Worm (Caenorhabditis elegans) whole organism, mixed stage, embryonic: ENCODE results near the gene rop-1.

Experiments
- M03D4.4 ChIP-seq: sonication (generic microtip); optimal IDR thresholded peaks from 2 replicates; lab custom pipeline; 2017; ENCODE audit warnings: mild to moderate bottlenecking, missing genetic modification characterization, missing compliant biosample characterization
- bed-3 ChIP-seq: fragments of 200-800 bp; sonication (Bioruptor generic); optimal IDR thresholded peaks from 3 replicates; lab custom pipeline; 2018; ENCODE audit warnings: mild to moderate bottlenecking, missing genetic modification characterization, moderate library complexity, missing compliant biosample characterization
- blmp-1 ChIP-seq: fragments of 150-350 bp; optimal IDR thresholded peaks from 2 replicates; lab custom pipeline; 2014; ENCODE audit warnings: missing biosample characterization, missing genetic modification characterization
- ceh-39 ChIP-seq: fragments of 150-350 bp; optimal IDR thresholded peaks from 2 replicates; lab custom pipeline; 2014; ENCODE audit warnings: missing biosample characterization, missing genetic modification characterization
- ceh-43 ChIP-seq: fragments of 200-800 bp; sonication (Bioruptor generic); optimal IDR thresholded peaks from 2 replicates; lab custom pipeline; 2018; ENCODE audit warnings: mild to moderate bottlenecking, missing genetic modification characterization, moderate library complexity, missing compliant biosample characterization
- ceh-83 ChIP-seq: fragments of 200-800 bp; sonication (Bioruptor generic); optimal IDR thresholded peaks from 2 replicates; lab custom pipeline; 2018; ENCODE audit warnings: mild to moderate bottlenecking, missing genetic modification characterization, missing compliant biosample characterization
- ces-1 ChIP-seq: fragments of 150-350 bp; optimal IDR thresholded peaks from 2 replicates; lab custom pipeline; 2014; ENCODE audit warnings: missing biosample characterization, missing genetic modification reagents, missing genetic modification characterization
- cnd-1 ChIP-seq: fragments of 200-800 bp; sonication (Bioruptor generic); optimal IDR thresholded peaks from 2 replicates; lab custom pipeline; 2018; ENCODE audit warnings: mild to moderate bottlenecking, missing genetic modification characterization, missing compliant biosample characterization
- drap-1 ChIP-seq: fragments of 200-800 bp; sonication (Bioruptor generic); optimal IDR thresholded peaks from 3 replicates; lab custom pipeline; 2018; ENCODE audit warnings: mild to moderate bottlenecking, missing genetic modification characterization, missing compliant biosample characterization
- elt-1 ChIP-seq: sonication (generic microtip); optimal IDR thresholded peaks from 2 replicates; lab custom pipeline; 2017; ENCODE audit warnings: missing genetic modification characterization, mild to moderate bottlenecking, missing compliant biosample characterization, antibody characterized with exemption, moderate library complexity, borderline replicate concordance; ENCODE audit not compliant: insufficient read depth
- elt-3 ChIP-seq: fragments of 150-350 bp; optimal IDR thresholded peaks from 2 replicates; lab custom pipeline; 2014; ENCODE audit warnings: missing biosample characterization, missing genetic modification characterization
- flh-1 ChIP-seq: fragments of 200-800 bp; sonication (Bioruptor generic); optimal IDR thresholded peaks from 2 replicates; lab custom pipeline; 2018; ENCODE audit warnings: mild to moderate bottlenecking, missing genetic modification characterization, moderate library complexity, missing compliant biosample characterization
- ham-2 ChIP-seq: fragments of 200-800 bp; sonication (Bioruptor generic); optimal IDR thresholded peaks from 2 replicates; lab custom pipeline; 2018; ENCODE audit warnings: mild to moderate bottlenecking, missing genetic modification characterization, missing compliant biosample characterization
- hlh-1 ChIP-seq: fragments of 150-350 bp; optimal IDR thresholded peaks from 2 replicates; lab custom pipeline; 2014; ENCODE audit warnings: missing biosample characterization, missing genetic modification reagents, missing genetic modification characterization
- lin-13 ChIP-seq: fragments of 150-350 bp; optimal IDR thresholded peaks from 2 replicates; lab custom pipeline; 2014; ENCODE audit warnings: missing biosample characterization, missing genetic modification characterization
- lin-32 ChIP-seq: fragments of 200-800 bp; sonication (Bioruptor generic); optimal IDR thresholded peaks from 2 replicates; lab custom pipeline; 2018; ENCODE audit warnings: mild to moderate bottlenecking, missing genetic modification characterization, missing compliant biosample characterization
- lsy-2 ChIP-seq: fragments of 150-350 bp; optimal IDR thresholded peaks from 2 replicates; lab custom pipeline; 2014; ENCODE audit warnings: missing biosample characterization, missing genetic modification characterization
- mab-5 ChIP-seq: fragments of 150-350 bp; optimal IDR thresholded peaks from 2 replicates; lab custom pipeline; 2014; ENCODE audit warnings: missing biosample characterization, missing genetic modification characterization
- mep-1 ChIP-seq: fragments of 150-350 bp; optimal IDR thresholded peaks from 2 replicates; lab custom pipeline; 2017; ENCODE audit warnings: missing biosample characterization, missing genetic modification reagents, missing genetic modification characterization, inconsistent platforms
- mls-2 ChIP-seq: sonication (generic microtip); optimal IDR thresholded peaks from 2 replicates; lab custom pipeline; 2016; ENCODE audit warnings: mild to moderate bottlenecking, missing genetic modification characterization, moderate library complexity, missing compliant biosample characterization
- nhr-12 ChIP-seq: fragments of 150-350 bp; optimal IDR thresholded peaks from 2 replicates; lab custom pipeline; 2014; ENCODE audit warnings: missing biosample characterization, missing genetic modification characterization
- nhr-2 ChIP-seq: fragments of 150-350 bp; optimal IDR thresholded peaks from 2 replicates; lab custom pipeline; 2014; ENCODE audit warnings: missing biosample characterization, missing genetic modification characterization
- nhr-237 ChIP-seq: fragments of 150-350 bp; optimal IDR thresholded peaks from 2 replicates; lab custom pipeline; 2014; ENCODE audit warnings: missing biosample characterization, missing genetic modification characterization
- nhr-76 ChIP-seq: sonication (generic microtip); optimal IDR thresholded peaks from 2 replicates; lab custom pipeline; 2017; ENCODE audit warnings: missing biosample characterization, missing genetic modification characterization
- pha-4 ChIP-seq: fragments of 150-350 bp; optimal IDR thresholded peaks from 2 replicates; lab custom pipeline; 2018; ENCODE audit warnings: missing biosample characterization, missing genetic modification reagents, missing genetic modification characterization
- sem-2 ChIP-seq: fragments of 200-800 bp; sonication (Bioruptor generic); optimal IDR thresholded peaks from 2 replicates; lab custom pipeline; 2018; ENCODE audit warnings: mild to moderate bottlenecking, missing genetic modification characterization, missing compliant biosample characterization
- snpc-4 ChIP-seq: fragments of 150-350 bp; optimal IDR thresholded peaks from 2 replicates; lab custom pipeline; 2014; ENCODE audit warnings: missing biosample characterization, missing genetic modification characterization
- sptf-1 ChIP-seq: sonication (generic microtip); optimal IDR thresholded peaks from 2 replicates; lab custom pipeline; 2017; ENCODE audit warnings: mild to moderate bottlenecking, missing genetic modification characterization, moderate library complexity, missing compliant biosample characterization
- tbx-8 ChIP-seq: fragments of 200-800 bp; sonication (Bioruptor generic); optimal IDR thresholded peaks from 2 replicates; lab custom pipeline; 2018; ENCODE audit warnings: mild to moderate bottlenecking, missing genetic modification characterization, moderate library complexity, missing compliant biosample characterization
- unc-120 ChIP-seq: sonication (generic microtip); optimal IDR thresholded peaks from 2 replicates; lab custom pipeline; 2017; ENCODE audit warnings: missing genetic modification characterization, missing compliant biosample characterization; ENCODE audit not compliant: poor library complexity, severe bottlenecking
- unc-39 ChIP-seq: fragments of 150-350 bp; optimal IDR thresholded peaks from 2 replicates; lab custom pipeline; 2014; ENCODE audit warnings: missing biosample characterization, missing genetic modification characterization
- unc-62 ChIP-seq: fragments of 150-350 bp; optimal IDR thresholded peaks from 2 replicates; lab custom pipeline; 2014; ENCODE audit warnings: missing biosample characterization, missing genetic modification reagents, missing genetic modification characterization
- zip-8 ChIP-seq: fragments of 150-350 bp; optimal IDR thresholded peaks from 2 replicates; lab custom pipeline; 2014; ENCODE audit warnings: missing biosample characterization, missing genetic modification characterization
- ztf-11 ChIP-seq: fragments of 150-350 bp; optimal IDR thresholded peaks from 2 replicates; lab custom pipeline; 2014; ENCODE audit warnings: missing biosample characterization, missing genetic modification characterization

Gene rop-1

DNA sequence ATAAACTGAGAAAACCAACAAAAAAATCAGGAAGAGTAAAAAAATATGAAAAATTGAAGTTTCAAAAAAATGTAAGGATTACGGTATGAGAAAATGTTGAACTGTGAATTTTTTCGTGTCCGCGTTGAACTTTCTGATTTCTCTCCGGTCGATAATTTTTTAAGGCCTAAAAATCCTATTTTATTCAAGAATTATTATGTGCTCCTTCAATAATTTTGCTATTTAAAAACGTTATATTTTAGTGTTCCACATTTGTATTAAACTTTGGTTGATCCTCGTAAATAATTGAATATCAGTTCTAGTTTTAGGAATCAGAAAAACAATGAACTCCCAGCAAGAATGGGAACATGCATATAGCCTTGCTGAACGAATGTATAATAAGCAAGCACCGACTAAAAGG is 42.2 kb downstream of the rop-1 start, which contains the start of gene hpo-40:
hpo-40 (plus strand) TSS at position 301 of the 400 bp plus-strand sequence.
- TF ChIP-seq sem-2 (GFP tag; lab: Kevin White, UChicago) (no peak), unc-120 (tag; lab: Kevin White, UChicago) (no peak), elt-3 (tag; lab: Kevin White, UChicago) (no peak), blmp-1 (tag; lab: Kevin White, UChicago) (no peak), drap-1 (GFP tag; lab: Kevin White, UChicago) (no peak), zip-8 (tag; lab: Kevin White, UChicago) (no peak)

DNA sequence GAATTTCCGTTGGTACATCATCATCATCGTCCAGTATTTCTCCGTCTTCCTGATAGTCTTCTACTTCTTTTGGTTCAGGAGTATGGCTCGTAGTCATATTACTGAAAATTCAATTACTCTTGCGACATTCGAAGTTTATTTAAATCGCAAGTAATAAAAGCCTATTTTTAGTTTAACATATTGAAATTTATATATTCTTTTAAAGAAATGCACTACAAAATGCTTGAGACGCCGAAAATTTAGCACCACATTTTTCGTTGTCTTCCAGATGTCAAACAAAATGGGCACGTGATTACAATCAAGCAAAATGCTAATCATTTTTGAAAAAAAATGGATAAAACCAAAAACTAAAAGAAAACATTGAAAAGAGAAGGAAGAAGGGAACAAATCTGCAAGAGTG is 42.8 kb downstream of the rop-1 start, which contains the start of gene zhit-3:
zhit-3 (minus strand) TSS at position 101 of the 400 bp plus-strand sequence.
- TF ChIP-seq nhr-12 (tag; lab: Kevin White, UChicago) (no peak), snpc-4 (tag; lab: Kevin White, UChicago) (no peak), ceh-39 (tag; lab: Kevin White, UChicago) (no peak), elt-1 (no peak), mab-5 (tag; lab: Kevin White, UChicago) (no peak), sem-2 (GFP tag; lab: Kevin White, UChicago) (no peak), unc-120 (tag; lab: Kevin White, UChicago) (no peak), zip-8 (tag; lab: Kevin White, UChicago) (no peak), ztf-11 (no peak), ces-1 (GFP tag; lab: Kevin White, UChicago) (no peak), M03D4.4 (tag; lab: Kevin White, UChicago) (no peak), drap-1 (GFP tag; lab: Kevin White, UChicago) (no peak), cnd-1 (tag; lab: Kevin White, UChicago) (no peak), hlh-1 (tag; lab: Kevin White, UChicago) (no peak)

DNA sequence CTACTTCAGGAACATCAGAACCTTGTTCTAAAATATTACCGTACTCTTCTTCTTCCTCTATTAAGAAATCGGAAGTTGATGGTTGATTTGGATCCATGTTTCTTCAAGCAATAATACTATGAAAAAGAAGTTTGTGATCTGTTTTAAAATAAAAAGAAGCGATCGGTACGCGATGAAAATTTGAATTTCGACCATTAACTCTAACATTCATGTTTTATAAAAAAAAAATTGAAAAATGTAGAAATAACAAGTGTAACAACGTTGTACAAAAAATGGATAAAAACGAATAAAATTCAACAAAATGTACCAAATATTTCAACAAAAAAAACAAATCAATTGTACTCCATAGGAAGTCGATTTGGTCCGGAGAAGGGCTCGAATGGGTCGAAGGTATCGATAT is 44.6 kb downstream of the rop-1 start, which contains the start of gene tftc-3:
tftc-3 (minus strand) TSS at position 101 of the 400 bp plus-strand sequence.
- TF ChIP-seq hlh-1 (tag; lab: Kevin White, UChicago) (no peak), flh-1 (GFP tag; lab: Kevin White, UChicago) (no peak), snpc-4 (tag; lab: Kevin White, UChicago) (no peak), nhr-237 (tag; lab: Kevin White, UChicago) (no peak), sptf-1 (tag; lab: Kevin White, UChicago) (no peak), mep-1 (tag; lab: Kevin White, UChicago) (no peak), drap-1 (GFP tag; lab: Kevin White, UChicago) (no peak), pha-4 (no peak), ham-2 (GFP tag; lab: Kevin White, UChicago) (no peak), unc-120 (tag; lab: Kevin White, UChicago) (no peak), bed-3 (no peak), lin-13 (tag; lab: Kevin White, UChicago) (no peak), nhr-76 (tag; lab: Kevin White, UChicago) (no peak), elt-3 (tag; lab: Kevin White, UChicago) (no peak), tbx-8 (no peak)
- TF ChIP-seq, all 35 proteins: peak for 0

DNA sequence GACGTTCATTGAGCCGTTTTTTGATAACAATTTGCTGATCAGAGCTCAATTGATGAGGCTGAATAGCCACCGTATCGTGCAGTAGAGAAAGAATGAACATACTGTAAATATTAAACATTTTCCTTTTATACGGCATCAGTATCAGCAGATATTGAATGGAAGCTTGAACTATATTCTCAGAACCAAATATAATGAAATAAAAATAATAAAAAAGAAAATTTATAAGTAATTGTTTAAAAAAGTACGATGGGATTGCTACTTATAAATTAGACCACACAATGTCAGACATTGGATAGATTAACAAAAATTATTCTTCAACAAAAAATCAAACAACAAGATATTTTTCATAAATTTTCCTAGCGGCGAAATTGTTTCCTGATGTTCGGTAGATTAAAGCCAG is 48.4 kb downstream of the rop-1 start, which contains the start of gene rpc-25:
rpc-25 (minus strand) TSS at position 101 of the 400 bp plus-strand sequence.
- TF ChIP-seq ham-2 (GFP tag; lab: Kevin White, UChicago) (no peak), sem-2 (GFP tag; lab: Kevin White, UChicago) (no peak)
- TF ChIP-seq, all 35 proteins: peak for 0

DNA sequence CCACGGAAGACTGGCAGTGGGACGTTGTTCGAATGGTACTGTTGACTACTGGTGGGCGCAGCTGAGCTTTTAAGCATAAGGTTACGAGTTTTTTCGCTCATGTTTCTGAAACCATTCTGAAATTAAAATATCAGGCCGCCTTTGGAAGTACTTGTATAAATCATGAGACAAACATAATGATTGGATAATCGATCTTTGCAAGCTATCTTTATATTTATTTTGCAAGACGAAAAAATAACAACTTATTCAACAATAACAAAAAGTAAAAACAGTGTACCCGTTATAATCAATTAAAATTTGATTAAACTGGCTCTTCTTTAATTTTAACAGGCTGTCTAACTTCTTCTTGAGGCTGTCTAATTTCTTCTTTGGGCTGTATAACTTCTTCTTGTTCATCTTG is 49.4 kb downstream of the rop-1 start, which contains the start of gene ZK856.16:
ZK856.16 (minus strand) TSS at position 101 of the 400 bp plus-strand sequence.
- TF ChIP-seq ham-2 (GFP tag; lab: Kevin White, UChicago) (no peak), sptf-1 (tag; lab: Kevin White, UChicago) (no peak), nhr-2 (tag; lab: Kevin White, UChicago) (no peak), unc-39 (tag; lab: Kevin White, UChicago) (no peak), mls-2 (no peak), elt-3 (tag; lab: Kevin White, UChicago) (no peak), ceh-83 (GFP tag; lab: Kevin White, UChicago) (no peak), hlh-1 (tag; lab: Kevin White, UChicago) (no peak), nhr-12 (tag; lab: Kevin White, UChicago) (no peak), lin-13 (tag; lab: Kevin White, UChicago) (no peak), sem-2 (GFP tag; lab: Kevin White, UChicago) (no peak), snpc-4 (tag; lab: Kevin White, UChicago) (no peak), lsy-2 (tag; lab: Kevin White, UChicago) (no peak), M03D4.4 (tag; lab: Kevin White, UChicago) (no peak), pha-4 (no peak), unc-62 (GFP tag; lab: Kevin White, UChicago) (no peak), ceh-39 (tag; lab: Kevin White, UChicago) (no peak), lin-32 (GFP tag; lab: Kevin White, UChicago) (no peak), ceh-43 (GFP tag; lab: Kevin White, UChicago) (no peak), drap-1 (GFP tag; lab: Kevin White, UChicago) (no peak)
